Fruit fly (Drosophila melanogaster): Measurements from ENCODE around the gene CG34012.

CG34012 gene

dm6 chr3L:11107432-11107831, 1.9 kb downstream of the CG34012 start, which contains the start of gene CG32073 (continued):
- TF ChIP-seq gcm (GFP tag; optimal IDR thresholded peaks at IDR 0.05) = peak; percentile 23
- peak; percentile 51 for TF ChIP-seq HHEX (GFP tag; optimal IDR thresholded peaks at IDR 0.05)
- TF ChIP-seq CG18599 (GFP tag; optimal IDR thresholded peaks at IDR 0.05) = peak; percentile 75
- TF ChIP-seq danr (GFP tag; IDR thresholded peaks at IDR 0.05) = no peak
- TF ChIP-seq Dek (tag; optimal IDR thresholded peaks at IDR 0.05) = peak; percentile 17
- TF ChIP-seq wek (GFP tag; optimal IDR thresholded peaks at IDR 0.05) = peak; percentile 40
- no peak for TF ChIP-seq CG1529 (GFP tag; optimal IDR thresholded peaks at IDR 0.05)
- TF ChIP-seq CG7556 (GFP tag; optimal IDR thresholded peaks at IDR 0.05) = peak; percentile 17
- peak; percentile 36; the same call in 1 of the 2 replicates for TF ChIP-seq vvl (GFP tag; IDR thresholded peaks at IDR 0.05)
- TF ChIP-seq CG10979 (tag; optimal IDR thresholded peaks at IDR 0.05) = peak; percentile 33
- peak; percentile 51 for TF ChIP-seq ATbp (GFP tag; optimal IDR thresholded peaks at IDR 0.05)
- TF ChIP-seq CG6765 (GFP tag; optimal IDR thresholded peaks at IDR 0.05) = no peak
- no peak for TF ChIP-seq CG7372 (GFP tag; IDR thresholded peaks at IDR 0.05)
- peak; percentile 52 for TF ChIP-seq CG1792 (GFP tag; optimal IDR thresholded peaks at IDR 0.05)
- peak; percentile 56 for TF ChIP-seq Fer1 (GFP tag; optimal IDR thresholded peaks at IDR 0.05)
- peak; percentile 40 for TF ChIP-seq CG10543 (GFP tag; optimal IDR thresholded peaks at IDR 0.05)
- no peak for TF ChIP-seq scrt (GFP tag; optimal IDR thresholded peaks at IDR 0.05)
- peak; percentile 42 for TF ChIP-seq CG14710 (tag; optimal IDR thresholded peaks at IDR 0.05)
- peak; percentile 44 for TF ChIP-seq CG2712 (tag; optimal IDR thresholded peaks at IDR 0.05)
- peak; percentile 49 for TF ChIP-seq unpg (GFP tag; optimal IDR thresholded peaks at IDR 0.05)
- TF ChIP-seq CG17359 (tag; optimal IDR thresholded peaks at IDR 0.05) = peak; percentile 10
- peak; percentile 43 for TF ChIP-seq CG18262 (tag; optimal IDR thresholded peaks at IDR 0.05)
- peak; percentile 55 for TF ChIP-seq CG13296 (GFP tag; optimal IDR thresholded peaks at IDR 0.05)
- peak; percentile 16 for TF ChIP-seq Sry-β (GFP tag; optimal IDR thresholded peaks at IDR 0.05)
- no peak for TF ChIP-seq sim (GFP tag; IDR thresholded peaks at IDR 0.05)
- TF ChIP-seq CG2875 (GFP tag; optimal IDR thresholded peaks at IDR 0.05) = peak; percentile 29
- TF ChIP-seq schlank (tag; optimal IDR thresholded peaks at IDR 0.05) = peak; percentile 33
- TF ChIP-seq Meics (GFP tag; optimal IDR thresholded peaks at IDR 0.05) = peak; percentile 17
- TF ChIP-seq CG9727 (GFP tag; optimal IDR thresholded peaks at IDR 0.05) = peak; percentile 16
- peak; percentile 23 for TF ChIP-seq CG1603 (tag; optimal IDR thresholded peaks at IDR 0.05)
- TF ChIP-seq CG5180 (GFP tag; optimal IDR thresholded peaks at IDR 0.05) = peak; percentile 42

dm6 chr3L:11103773-11104172, 5.5 kb downstream of the CG34012 start, which contains the start of gene CG32071:
Gene CG32071 (minus strand): TSS chr3L:11103873.
- TF ChIP-seq CG3726 (GFP tag; IDR thresholded peaks at IDR 0.05) = no peak
- TF ChIP-seq Pdp1 (GFP tag; optimal IDR thresholded peaks at IDR 0.05) = peak in 1 of 2 experiments; percentile 71

- TF ChIP-seq Fer2 (tag; optimal IDR thresholded peaks at IDR 0.05) = no peak
- no peak for TF ChIP-seq CG7556 (GFP tag; optimal IDR thresholded peaks at IDR 0.05)
- no peak for TF ChIP-seq Oaz (GFP tag; IDR thresholded peaks at IDR 0.05)
Observed at dm6 chr3L:11102930-11103329, 6.4 kb downstream of the CG34012 start, which contains the start of gene Elo68alpha. Gene Elo68alpha (minus strand): TSS chr3L:11103030.

- TF ChIP-seq CG10543 (GFP tag; optimal IDR thresholded peaks at IDR 0.05) (no peak), sna (GFP tag; IDR thresholded peaks at IDR 0.05; ENCODE audit: partially characterized antibody) (no peak), dysf (GFP tag; IDR thresholded peaks at IDR 0.05) (no peak), CG1647 (GFP tag; optimal IDR thresholded peaks at IDR 0.05) (no peak), CG1602 (GFP tag; optimal IDR thresholded peaks at IDR 0.05) (no peak), h (optimal IDR thresholded peaks at IDR 0.05) (no peak), Meics (GFP tag; optimal IDR thresholded peaks at IDR 0.05) (no peak), CG17186 (GFP tag; optimal IDR thresholded peaks at IDR 0.05) (no peak), Ets65A (GFP tag) (no peak), Nf-YA (GFP tag; IDR thresholded peaks at IDR 0.05) (no peak), sisA (GFP tag; IDR thresholded peaks at IDR 0.05) (no peak), CG12744 (GFP tag; optimal IDR thresholded peaks at IDR 0.05) (no peak)
Observed at dm6 chr3L:11101598-11101997, 7.7 kb downstream of the CG34012 start, which contains the start of gene Elo68beta. Gene Elo68beta (minus strand): TSS chr3L:11101698.
